Worm (Caenorhabditis elegans) whole organism, L1 larva: Measurements from ENCODE around the gene flh-1.

Experiments
- ama-1 ChIP-seq: fragments of 150-350 bp; optimal IDR thresholded peaks from 2 replicates; lab custom pipeline; 2014
- egl-27 ChIP-seq, 2 experiments: fragments of 150-350 bp in 1 of 2; sonication (generic microtip); optimal IDR thresholded peaks; 3 replicates each; lab custom pipeline; 2017 to 2018; ENCODE audit warnings: missing biosample characterization in 2 of 2, missing genetic modification characterization in 2 of 2, missing genetic modification reagents in 2 of 2
- nhr-12 ChIP-seq: sonication (generic microtip); optimal IDR thresholded peaks from 2 replicates; lab custom pipeline; 2017; ENCODE audit warnings: missing biosample characterization, missing genetic modification characterization
- nhr-28 ChIP-seq: fragments of 150-350 bp; optimal IDR thresholded peaks from 2 replicates; lab custom pipeline; 2014; ENCODE audit warnings: missing biosample characterization, missing genetic modification characterization
- snpc-4 ChIP-seq: fragments of 150-350 bp; optimal IDR thresholded peaks from 2 replicates; lab custom pipeline; 2014; ENCODE audit warnings: missing biosample characterization, missing genetic modification characterization

ce11 chrIV:9256017-9256416, 8.1 kb downstream of the flh-1 start, which contains the start of gene Y11D7A.9:
- TF ChIP-seq ama-1 (lab: Kevin White, UChicago) (no peak), egl-27 (tag; optimal IDR thresholded peaks at IDR 0.05; lab: Kevin White, UChicago) (no peak), nhr-12 (tag; lab: Kevin White, UChicago) (no peak), nhr-28 (tag; lab: Kevin White, UChicago) (no peak), snpc-4 (tag; lab: Kevin White, UChicago) (no peak)
